Worm (Caenorhabditis elegans): Measurements from ENCODE around the gene mnk-1.
"Not testable (repeated sequence)": the region's sequence is repeated elsewhere in the genome, so short reads cannot be mapped to it uniquely, and the experiment has no call there.

mnk-1 gene

DNA sequence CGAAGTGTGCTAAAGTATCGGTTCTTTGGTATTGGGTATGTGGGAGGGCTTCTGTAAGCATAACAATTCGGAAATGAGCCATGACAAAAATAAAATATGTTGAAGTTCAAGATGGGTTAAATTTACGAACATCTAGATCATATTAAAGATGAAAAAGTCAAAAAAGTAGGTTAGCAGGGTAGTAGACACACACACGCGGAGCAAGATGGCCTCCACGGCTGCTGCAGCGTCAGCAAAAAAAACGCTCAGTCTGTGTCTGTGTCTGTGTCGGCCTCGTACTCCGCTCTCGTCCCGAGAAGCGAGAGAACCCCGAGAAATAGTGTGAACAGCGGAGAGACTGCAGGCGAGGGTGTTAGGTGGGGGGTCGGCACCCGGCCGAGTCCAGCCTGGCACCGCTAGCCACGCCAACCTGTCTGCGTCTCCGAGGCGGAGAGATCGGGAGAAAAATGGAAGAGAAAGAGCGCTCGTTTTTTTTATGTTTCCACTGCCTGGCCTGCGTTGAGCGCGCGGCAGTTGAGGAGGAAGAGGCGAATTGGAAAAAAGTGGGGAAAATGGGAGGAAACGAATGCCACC, 52.3 kb downstream of the mnk-1 start, which contains the start of gene myrf-1:
Gene myrf-1 (minus strand): TSS at position 51 of the 573 bp plus-strand sequence.
- TF ChIP-seq tbx-37 (GFP tag; conservative IDR thresholded peaks at IDR 0.05) (no peak), hmg-4 (GFP tag; optimal IDR thresholded peaks at IDR 0.05) (peak; percentile 86), sea-1 (GFP tag; conservative IDR thresholded peaks at IDR 0.05) (no peak), hmbx-1 (tag; optimal IDR thresholded peaks at IDR 0.05) (no peak), ceh-13 (GFP tag; optimal IDR thresholded peaks at IDR 0.05) (no peak), scrt-1 (GFP tag; IDR thresholded peaks at IDR 0.05) (0 out of 2 replicates have a peak, but pooled peaks have one; percentile 45), aly-1 (tag; optimal IDR thresholded peaks at IDR 0.05) (no peak), F13C5.2 (tag; optimal IDR thresholded peaks at IDR 0.05) (peak; percentile 69), ceh-36 (tag; optimal IDR thresholded peaks at IDR 0.05) (peak; percentile 18), flt-1 (GFP tag; IDR thresholded peaks at IDR 0.05) (peak; percentile 55; the same call in 1 of the 2 replicates)

DNA sequence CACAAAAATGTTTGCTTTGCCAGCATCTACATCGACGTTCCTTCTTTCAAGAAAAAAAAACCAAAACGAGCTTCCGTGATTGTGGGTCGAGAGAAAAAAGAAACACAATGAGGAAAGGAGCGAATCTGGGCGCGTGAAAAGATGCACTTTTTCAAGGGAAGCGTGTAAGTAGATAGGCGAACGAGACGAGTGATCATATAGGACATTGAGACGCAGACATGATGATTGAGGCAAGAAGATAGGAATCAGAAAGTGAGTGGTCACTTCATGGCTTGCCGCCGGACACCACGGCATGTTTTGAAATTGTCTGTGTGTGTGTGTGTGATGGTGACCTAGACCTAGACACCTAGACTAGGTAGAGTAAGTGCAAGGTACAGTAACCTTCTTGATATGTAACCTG, 53.3 kb downstream of the mnk-1 start:
- TF ChIP-seq aly-1 (tag; optimal IDR thresholded peaks at IDR 0.05): no peak
- no peak for TF ChIP-seq sea-1 (GFP tag; conservative IDR thresholded peaks at IDR 0.05)
- TF ChIP-seq hmbx-1 (tag; optimal IDR thresholded peaks at IDR 0.05): no peak
- peak; percentile 28 for TF ChIP-seq F13C5.2 (tag; optimal IDR thresholded peaks at IDR 0.05)
- no peak for TF ChIP-seq tra-4 (tag; optimal IDR thresholded peaks at IDR 0.05)
- TF ChIP-seq hmg-4 (GFP tag; optimal IDR thresholded peaks at IDR 0.05): peak; percentile 34
- TF ChIP-seq ets-7 (tag; optimal IDR thresholded peaks at IDR 0.05): no peak

- TF ChIP-seq ama-1 (optimal IDR thresholded peaks at IDR 0.05): no peak
- no peak for TF ChIP-seq aly-1 (tag; optimal IDR thresholded peaks at IDR 0.05)
- no peak for TF ChIP-seq ceh-13 (GFP tag; optimal IDR thresholded peaks at IDR 0.05)
- no peak for TF ChIP-seq ets-7 (tag; optimal IDR thresholded peaks at IDR 0.05)
- TF ChIP-seq tbx-11 (GFP tag; IDR thresholded peaks at IDR 0.05): no peak
- no peak for TF ChIP-seq sea-1 (GFP tag; conservative IDR thresholded peaks at IDR 0.05)
- TF ChIP-seq hmbx-1 (tag; optimal IDR thresholded peaks at IDR 0.05): no peak
- TF ChIP-seq B0310.2 (tag; optimal IDR thresholded peaks at IDR 0.05): no peak
- TF ChIP-seq pes-1 (GFP tag; IDR thresholded peaks at IDR 0.05): no peak
- no peak for TF ChIP-seq tbx-37 (GFP tag; conservative IDR thresholded peaks at IDR 0.05)
Measured at ce11 chrII:10500674-10501073, 54.2 kb downstream of the mnk-1 start.

ce11 chrII:10495912-10496311, 58.9 kb downstream of the mnk-1 start, which contains the start of gene ZK666.12:
TSS of gene ZK666.12 (plus strand) at chrII:10496212.
- TF ChIP-seq ceh-13 (GFP tag; optimal IDR thresholded peaks at IDR 0.05) (no peak), tbx-11 (GFP tag; IDR thresholded peaks at IDR 0.05) (no peak)

DNA sequence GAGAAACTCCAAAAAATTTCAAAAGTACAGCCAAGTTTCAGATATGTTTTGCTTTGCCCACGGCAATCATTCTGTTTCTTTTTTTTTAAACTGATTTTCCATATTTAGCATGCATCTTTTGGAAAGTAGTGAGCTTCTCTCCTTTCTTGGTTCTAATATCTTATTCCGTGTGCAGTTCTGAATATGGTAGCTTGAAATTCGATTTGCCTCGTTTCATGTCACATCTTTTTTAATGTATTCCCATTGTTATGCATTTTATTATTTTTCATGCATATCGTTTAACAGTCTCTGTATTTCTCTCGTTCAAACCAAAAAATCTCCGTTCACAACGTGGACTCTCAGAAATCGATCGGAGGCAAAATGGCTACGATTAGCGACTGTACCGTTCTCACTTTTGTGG, 60.4 kb downstream of the mnk-1 start, which contains the start of gene ZK666.14:
Gene ZK666.14 (plus strand): TSS at position 301 of the 400 bp plus-strand sequence.
- no peak for TF ChIP-seq ama-1 (optimal IDR thresholded peaks at IDR 0.05)
- TF ChIP-seq scrt-1 (GFP tag; IDR thresholded peaks at IDR 0.05): no peak
- TF ChIP-seq F13C5.2 (tag; optimal IDR thresholded peaks at IDR 0.05): no peak
- no peak for TF ChIP-seq B0310.2 (tag; optimal IDR thresholded peaks at IDR 0.05)
- TF ChIP-seq flt-1 (GFP tag; IDR thresholded peaks at IDR 0.05): no peak
- no peak for TF ChIP-seq hnd-1 (tag; optimal IDR thresholded peaks at IDR 0.05)
- TF ChIP-seq tbx-37 (GFP tag; conservative IDR thresholded peaks at IDR 0.05): no peak
- TF ChIP-seq ceh-13 (GFP tag; optimal IDR thresholded peaks at IDR 0.05): no peak
- TF ChIP-seq tra-4 (tag; optimal IDR thresholded peaks at IDR 0.05): no peak
- TF ChIP-seq tbx-11 (GFP tag; IDR thresholded peaks at IDR 0.05): no peak
- no peak for TF ChIP-seq pes-1 (GFP tag; IDR thresholded peaks at IDR 0.05)
- TF ChIP-seq hmg-4 (GFP tag; optimal IDR thresholded peaks at IDR 0.05): no peak
- no peak for TF ChIP-seq ceh-36 (tag; optimal IDR thresholded peaks at IDR 0.05)
- TF ChIP-seq aly-1 (tag; optimal IDR thresholded peaks at IDR 0.05): no peak
- no peak for TF ChIP-seq ets-7 (tag; optimal IDR thresholded peaks at IDR 0.05)
- no peak for TF ChIP-seq hmbx-1 (tag; optimal IDR thresholded peaks at IDR 0.05)

DNA sequence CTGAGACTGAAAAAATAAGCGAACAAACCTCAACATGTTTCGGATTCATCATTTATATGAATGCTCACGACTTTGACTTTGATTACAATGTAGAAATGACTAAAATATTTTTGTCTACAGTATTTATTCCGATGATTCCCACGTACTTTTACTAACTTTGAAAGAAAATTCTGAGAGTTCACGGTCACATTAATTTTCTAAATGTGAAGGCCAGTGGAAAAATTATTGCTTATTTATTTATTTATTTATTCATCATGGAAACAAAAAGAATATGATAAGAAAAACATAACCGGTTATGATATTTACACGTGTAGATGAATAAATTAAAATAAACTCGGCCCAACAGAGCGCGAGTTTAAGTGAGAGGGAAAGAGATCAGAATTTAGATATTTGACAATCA, 61.8 kb downstream of the mnk-1 start, which contains the start of gene ZK666.8:
Gene ZK666.8 (minus strand): TSS at position 101 of the 400 bp plus-strand sequence.
- TF ChIP-seq ceh-36 (tag; optimal IDR thresholded peaks at IDR 0.05); tra-4 (tag; optimal IDR thresholded peaks at IDR 0.05); tbx-11 (GFP tag; IDR thresholded peaks at IDR 0.05): not testable (repeated sequence)

All from whole organism, early embryonic.